Fruit fly (Drosophila melanogaster): ENCODE results near the gene CG15036.

Gene CG15036

dm6 chrX:7415027-7415426 is 9.6 kb downstream of the CG15036 start (continued):
- no peak for TF ChIP-seq dati (GFP tag; IDR thresholded peaks at IDR 0.05)
- peak; percentile 22 for TF ChIP-seq pnt (GFP tag; optimal IDR thresholded peaks at IDR 0.05)
- no peak for TF ChIP-seq br (optimal IDR thresholded peaks at IDR 0.05)
- TF ChIP-seq CG1233 (GFP tag; optimal IDR thresholded peaks at IDR 0.05): no peak
- no peak for TF ChIP-seq gcm (GFP tag; optimal IDR thresholded peaks at IDR 0.05)
- peak; percentile 47 for TF ChIP-seq gem (tag; optimal IDR thresholded peaks at IDR 0.05)
- TF ChIP-seq fd96Cb (tag; optimal IDR thresholded peaks at IDR 0.05): peak; percentile 17
- peak; percentile 35 for TF ChIP-seq dmrt99B (tag; optimal IDR thresholded peaks at IDR 0.05)
- no peak for TF ChIP-seq nau (GFP tag; optimal IDR thresholded peaks at IDR 0.05)
- no peak for TF ChIP-seq Mes4 (GFP tag; optimal IDR thresholded peaks at IDR 0.05)
- TF ChIP-seq Sox102F (GFP tag; optimal IDR thresholded peaks at IDR 0.05): peak; percentile 12
- TF ChIP-seq bsh (GFP tag; optimal IDR thresholded peaks at IDR 0.05): no peak
- TF ChIP-seq CG2120 (GFP tag; optimal IDR thresholded peaks at IDR 0.05): no peak
- TF ChIP-seq CG11456 (GFP tag; IDR thresholded peaks at IDR 0.05): no peak
- no peak for TF ChIP-seq ems (GFP tag; optimal IDR thresholded peaks at IDR 0.05)
- TF ChIP-seq sens (GFP tag): peak; percentile 84
- TF ChIP-seq B-H1 (GFP tag; IDR thresholded peaks at IDR 0.05): no peak
- TF ChIP-seq dmrt11E (tag; optimal IDR thresholded peaks at IDR 0.05): peak; percentile 37
- peak; percentile 61 for TF ChIP-seq Ets65A (GFP tag)
- TF ChIP-seq CG6689 (GFP tag; IDR thresholded peaks at IDR 0.05): peak; percentile 37; the same call in 1 of the 2 replicates
- no peak for TF ChIP-seq HLH3B (GFP tag; IDR thresholded peaks at IDR 0.05)
- no peak for TF ChIP-seq CG1024 (GFP tag; IDR thresholded peaks at IDR 0.05)
- TF ChIP-seq row (GFP tag; IDR thresholded peaks at IDR 0.05): no peak
- no peak for TF ChIP-seq jigr1 (GFP tag; IDR thresholded peaks at IDR 0.05)
- TF ChIP-seq CG31441 (GFP tag; IDR thresholded peaks at IDR 0.05): peak; percentile 24; the same call in 1 of the 2 replicates
- TF ChIP-seq CG17359 (tag; optimal IDR thresholded peaks at IDR 0.05): no peak
- TF ChIP-seq dm (GFP tag; optimal IDR thresholded peaks at IDR 0.05): no peak
- TF ChIP-seq CG1603 (tag; optimal IDR thresholded peaks at IDR 0.05): peak; percentile 43
- no peak for TF ChIP-seq Awh (GFP tag; IDR thresholded peaks at IDR 0.05)

DNA sequence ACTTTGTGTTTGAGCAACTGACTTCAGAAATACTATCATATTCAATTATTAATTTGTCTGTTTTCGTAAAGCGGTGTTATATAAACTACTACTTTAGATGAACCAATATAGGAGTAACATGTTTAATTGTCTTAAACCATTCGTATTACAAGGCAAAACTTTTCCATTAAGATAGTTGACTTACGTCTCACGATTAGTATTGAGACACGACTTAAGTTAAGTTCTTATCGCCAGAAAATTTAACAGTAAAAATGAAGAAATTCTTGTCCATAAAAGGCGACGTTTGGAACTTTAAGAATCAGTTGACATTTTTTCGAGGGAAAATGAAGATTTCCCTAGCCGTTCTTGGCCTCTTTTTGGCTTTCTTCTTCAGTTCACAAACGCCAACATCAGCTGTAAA is 11.1 kb downstream of the CG15036 start, which contains the start of gene CG42705:
TSS of gene CG42705 (plus strand) at position 301 of the 400 bp plus-strand sequence.
- no peak for TF ChIP-seq fu2 (GFP tag; optimal IDR thresholded peaks at IDR 0.05)
- no peak for TF ChIP-seq CG10959 (GFP tag; IDR thresholded peaks at IDR 0.05)
- TF ChIP-seq Sry-δ (GFP tag; optimal IDR thresholded peaks at IDR 0.05): no peak
- no peak for TF ChIP-seq sisA (GFP tag; IDR thresholded peaks at IDR 0.05)
- TF ChIP-seq CG8359 (GFP tag; optimal IDR thresholded peaks at IDR 0.05; ENCODE audit: borderline replicate concordance): no peak

- TF ChIP-seq Aef1 (GFP tag; IDR thresholded peaks at IDR 0.05) (no peak), sim (GFP tag; IDR thresholded peaks at IDR 0.05) (no peak), tna (GFP tag; IDR thresholded peaks at IDR 0.05; ENCODE audit: partially characterized antibody) (no peak), lmd (GFP tag; IDR thresholded peaks at IDR 0.05) (no peak), grau (tag; optimal IDR thresholded peaks at IDR 0.05) (no peak), Spps (tag; optimal IDR thresholded peaks at IDR 0.05) (no peak), HmgD (GFP tag; optimal IDR thresholded peaks at IDR 0.05) (no peak), Awh (GFP tag; IDR thresholded peaks at IDR 0.05) (no peak), cas (GFP tag; IDR thresholded peaks at IDR 0.05) (no peak), en (GFP tag; optimal IDR thresholded peaks at IDR 0.05) (no peak), Meics (GFP tag; optimal IDR thresholded peaks at IDR 0.05) (no peak), Optix (GFP tag; IDR thresholded peaks at IDR 0.05) (no peak), HHEX (GFP tag; optimal IDR thresholded peaks at IDR 0.05) (no peak), CG31365 (tag; optimal IDR thresholded peaks at IDR 0.05) (no peak), gt (GFP tag; IDR thresholded peaks at IDR 0.05) (no peak), psq (GFP tag; optimal IDR thresholded peaks at IDR 0.05) (no peak), ken (GFP tag; IDR thresholded peaks at IDR 0.05) (no peak), MBD-R2 (GFP tag; IDR thresholded peaks at IDR 0.05) (no peak), CG32767 (GFP tag; IDR thresholded peaks at IDR 0.05) (no peak)
Observed at dm6 chrX:7412368-7412767, 12.3 kb downstream of the CG15036 start, which contains the start of gene CG42704. Gene CG42704 (plus strand): TSS chrX:7412668.
